Worm (Caenorhabditis elegans): ENCODE results near the gene M03F4.6.

DNA sequence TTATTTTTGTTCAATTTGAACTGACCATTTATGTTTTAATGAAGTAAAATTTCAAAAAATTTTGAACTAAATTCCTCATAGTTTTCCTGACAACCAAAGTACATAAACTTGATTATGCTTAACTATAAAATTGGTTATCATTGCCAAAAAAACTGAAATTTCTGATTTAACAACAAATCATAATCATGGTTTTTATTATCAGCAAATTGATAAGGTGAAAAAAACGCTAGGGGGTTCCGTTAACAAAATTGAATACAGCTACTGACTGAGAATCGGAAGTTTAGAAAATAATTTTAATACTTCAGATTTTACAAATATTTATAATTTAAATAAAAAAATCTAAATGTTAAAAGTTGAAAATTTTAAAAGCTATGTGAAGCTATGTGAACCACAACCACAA, 37.8 kb upstream of the M03F4.6 start:
- TF ChIP-seq ama-1 (optimal IDR thresholded peaks at IDR 0.05): no peak
- no peak for TF ChIP-seq nhr-76 (tag; optimal IDR thresholded peaks at IDR 0.05)
- no peak for TF ChIP-seq nhr-77 (tag; optimal IDR thresholded peaks at IDR 0.05)
- no peak for TF ChIP-seq nhr-237 (tag; optimal IDR thresholded peaks at IDR 0.05)
- TF ChIP-seq nhr-6 (tag; optimal IDR thresholded peaks at IDR 0.05): no peak
- TF ChIP-seq ces-1 (GFP tag; optimal IDR thresholded peaks at IDR 0.05): no peak
- TF ChIP-seq nhr-102 (tag; optimal IDR thresholded peaks at IDR 0.05): no peak
- TF ChIP-seq nhr-28 (tag; optimal IDR thresholded peaks at IDR 0.05): peak; percentile 32
- TF ChIP-seq daf-12 (tag; optimal IDR thresholded peaks at IDR 0.05): no peak
- no peak for TF ChIP-seq zag-1 (tag; optimal IDR thresholded peaks at IDR 0.05)
- TF ChIP-seq F10B5.3 (tag; optimal IDR thresholded peaks at IDR 0.05): no peak

Measured in whole organism, L4 larva.